Fruit fly (Drosophila melanogaster) whole organism, embryonic: ENCODE results near the gene TotB.

Experiments
- Atf-2 ChIP-seq: fragments of 200-800 bp; sonication (Bioruptor generic); optimal IDR thresholded peaks from 2 replicates; lab custom pipeline; 2016; ENCODE audit warnings: missing biosample characterization, missing genetic modification characterization
- CG10267 ChIP-seq: fragments of 200-800 bp; sonication (Bioruptor generic); optimal IDR thresholded peaks from 2 replicates; lab custom pipeline; 2018; ENCODE audit warnings: missing biosample characterization, mild to moderate bottlenecking, missing genetic modification characterization, moderate library complexity
- CG11504 ChIP-seq: fragments of 200-800 bp; sonication (Bioruptor generic); optimal IDR thresholded peaks from 3 replicates; lab custom pipeline; 2019; ENCODE audit warnings: missing biosample characterization, mild to moderate bottlenecking, missing genetic modification characterization, moderate library complexity
- CG11560 ChIP-seq: fragments of 200-800 bp; sonication (Bioruptor generic); IDR thresholded peaks from 3 replicates; pipeline ENCODE4 v1.3.6; 2022; ENCODE audit warnings: missing biosample characterization, missing genetic modification characterization
- CG12942 ChIP-seq: fragments of 200-800 bp; sonication (Bioruptor generic); optimal IDR thresholded peaks from 3 replicates; lab custom pipeline; 2016; ENCODE audit warnings: missing biosample characterization, missing genetic modification characterization
- CG14050 ChIP-seq: fragments of 200-800 bp; sonication (Bioruptor generic); IDR thresholded peaks from 3 replicates; pipeline ENCODE4 v1.3.6; 2022; ENCODE audit warnings: missing biosample characterization, missing genetic modification characterization
- CG14860 ChIP-seq: fragments of 200-800 bp; sonication (Bioruptor generic); IDR thresholded peaks from 3 replicates; pipeline ENCODE4 v1.3.6; 2022; ENCODE audit warnings: missing biosample characterization, missing genetic modification characterization; ENCODE audit not compliant: partially characterized antibody
- CG15601 ChIP-seq: fragments of 200-800 bp; sonication (Bioruptor generic); optimal IDR thresholded peaks from 3 replicates; lab custom pipeline; 2019; ENCODE audit warnings: missing biosample characterization, mild to moderate bottlenecking, missing genetic modification characterization, moderate library complexity
- CG16779 ChIP-seq: fragments of 200-800 bp; sonication (Bioruptor generic); IDR thresholded peaks from 2 replicates; pipeline ENCODE4 v1.3.6; 2022; ENCODE audit warnings: missing biosample characterization, missing genetic modification characterization
- CG17912 ChIP-seq: fragments of 200-800 bp; sonication (Bioruptor generic); optimal IDR thresholded peaks from 2 replicates; lab custom pipeline; 2018; ENCODE audit warnings: missing biosample characterization, mild to moderate bottlenecking, missing genetic modification characterization
- CG18764 ChIP-seq: fragments of 200-800 bp; sonication (Bioruptor generic); optimal IDR thresholded peaks from 3 replicates; lab custom pipeline; 2016; ENCODE audit warnings: missing biosample characterization, missing genetic modification characterization
- CG31441 ChIP-seq: fragments of 200-800 bp; sonication (Bioruptor generic); IDR thresholded peaks from 2 replicates; pipeline ENCODE4 v1.3.6; 2022; ENCODE audit warnings: missing biosample characterization, missing genetic modification characterization
- CG32767 ChIP-seq: fragments of 200-800 bp; sonication (Bioruptor generic); IDR thresholded peaks from 2 replicates; pipeline ENCODE4 v1.3.6; 2022; ENCODE audit warnings: missing biosample characterization, missing genetic modification characterization
- CG4404 ChIP-seq: fragments of 200-800 bp; sonication (Bioruptor generic); IDR thresholded peaks from 2 replicates; pipeline ENCODE4 v1.3.6; 2022; ENCODE audit warnings: missing biosample characterization, missing genetic modification characterization
- CG7271 ChIP-seq: fragments of 200-800 bp; sonication (Bioruptor generic); optimal IDR thresholded peaks from 2 replicates; lab custom pipeline; 2018; ENCODE audit warnings: missing biosample characterization, mild to moderate bottlenecking, missing genetic modification characterization, moderate library complexity
- CG7786 ChIP-seq: fragments of 200-800 bp; sonication (Bioruptor generic); optimal IDR thresholded peaks from 2 replicates; lab custom pipeline; 2016; ENCODE audit warnings: missing biosample characterization, missing genetic modification characterization
- CG7928 ChIP-seq: fragments of 200-800 bp; sonication (Bioruptor generic); optimal IDR thresholded peaks from 2 replicates; lab custom pipeline; 2017; ENCODE audit warnings: missing biosample characterization, mild to moderate bottlenecking, missing genetic modification characterization
- CG8281 ChIP-seq: fragments of 200-800 bp; sonication (Bioruptor generic); optimal IDR thresholded peaks from 2 replicates; lab custom pipeline; 2018; ENCODE audit warnings: missing biosample characterization, mild to moderate bottlenecking, missing genetic modification characterization, moderate library complexity
- CG8388 ChIP-seq: fragments of 200-800 bp; sonication (Bioruptor generic); optimal IDR thresholded peaks from 2 replicates; lab custom pipeline; 2019; ENCODE audit warnings: missing biosample characterization, mild to moderate bottlenecking, missing genetic modification characterization, moderate library complexity
- CG8924 ChIP-seq: fragments of 200-800 bp; optimal IDR thresholded peaks from 3 replicates; lab custom pipeline; 2019; ENCODE audit warnings: missing biosample characterization, mild to moderate bottlenecking, missing genetic modification characterization, moderate library complexity
- CG9727 ChIP-seq: fragments of 200-800 bp; sonication (Bioruptor generic); optimal IDR thresholded peaks from 3 replicates; lab custom pipeline; 2017; ENCODE audit warnings: missing biosample characterization, mild to moderate bottlenecking, missing genetic modification characterization
- CG9932 ChIP-seq: fragments of 200-800 bp; sonication (Bioruptor generic); IDR thresholded peaks from 2 replicates; pipeline ENCODE4 v1.3.6; 2022; ENCODE audit warnings: missing biosample characterization, missing genetic modification characterization
- CTCF ChIP-seq: fragments of 200-800 bp; sonication (Bioruptor generic); optimal IDR thresholded peaks from 2 replicates; lab custom pipeline; 2017; ENCODE audit warnings: missing biosample characterization, mild to moderate bottlenecking, missing genetic modification characterization, moderate library complexity
- Dip2 ChIP-seq: fragments of 200-800 bp; sonication (Bioruptor generic); IDR thresholded peaks from 2 replicates; pipeline ENCODE4 v1.3.6; 2022; ENCODE audit warnings: missing biosample characterization, missing genetic modification characterization
- Hey ChIP-seq: fragments of 200-800 bp; sonication (Bioruptor generic); optimal IDR thresholded peaks from 3 replicates; lab custom pipeline; 2018; ENCODE audit warnings: missing biosample characterization, mild to moderate bottlenecking, missing genetic modification characterization
- Lim3 ChIP-seq: fragments of 200-800 bp; sonication (Bioruptor generic); IDR thresholded peaks from 2 replicates; pipeline ENCODE4 v1.3.6; 2022; ENCODE audit warnings: missing biosample characterization, missing genetic modification characterization
- Max ChIP-seq: fragments of 200-800 bp; sonication (Bioruptor generic); optimal IDR thresholded peaks from 2 replicates; lab custom pipeline; 2016; ENCODE audit warnings: missing biosample characterization, mild to moderate bottlenecking, missing genetic modification characterization
- Scr ChIP-seq: fragments of 200-800 bp; sonication (Bioruptor generic); IDR thresholded peaks from 2 replicates; pipeline ENCODE4 v1.3.6; 2022; ENCODE audit warnings: missing biosample characterization, missing genetic modification characterization; ENCODE audit not compliant: partially characterized antibody
- Xrp1 ChIP-seq: fragments of 200-800 bp; sonication (Bioruptor generic); IDR thresholded peaks from 2 replicates; pipeline ENCODE4 v1.3.6; 2022; ENCODE audit warnings: missing biosample characterization, missing genetic modification characterization
- ac ChIP-seq: fragments of 200-800 bp; sonication (Bioruptor generic); optimal IDR thresholded peaks from 3 replicates; lab custom pipeline; 2017; ENCODE audit warnings: missing biosample characterization, mild to moderate bottlenecking, missing genetic modification characterization
- bcd ChIP-seq: fragments of 200-800 bp; sonication (Bioruptor generic); optimal IDR thresholded peaks from 2 replicates; lab custom pipeline; 2017; ENCODE audit warnings: missing biosample characterization, mild to moderate bottlenecking, missing genetic modification characterization
- corto ChIP-seq: fragments of 200-800 bp; sonication (Bioruptor generic); optimal IDR thresholded peaks from 2 replicates; lab custom pipeline; 2016; ENCODE audit warnings: missing biosample characterization, mild to moderate bottlenecking, missing genetic modification characterization, moderate library complexity
- crol ChIP-seq: fragments of 200-800 bp; sonication (Bioruptor generic); IDR thresholded peaks from 2 replicates; pipeline ENCODE4 v1.3.6; 2022; ENCODE audit warnings: missing biosample characterization, missing genetic modification characterization
- cwo ChIP-seq: fragments of 200-800 bp; sonication (Bioruptor generic); optimal IDR thresholded peaks from 3 replicates; lab custom pipeline; 2017; ENCODE audit warnings: missing biosample characterization, missing genetic modification characterization, mild to moderate bottlenecking, moderate library complexity, missing genetic modification reagents
- dati ChIP-seq: fragments of 200-800 bp; sonication (Bioruptor generic); IDR thresholded peaks from 2 replicates; pipeline ENCODE4 v1.3.6; 2022; ENCODE audit warnings: missing biosample characterization, missing genetic modification characterization
- dmrt11E ChIP-seq: fragments of 200-800 bp; sonication (Bioruptor generic); optimal IDR thresholded peaks from 3 replicates; lab custom pipeline; 2018; ENCODE audit warnings: missing biosample characterization, mild to moderate bottlenecking, missing genetic modification characterization, moderate library complexity
- dpn ChIP-seq, 2 experiments: fragments of 200-800 bp; sonication (Bioruptor generic); optimal IDR thresholded peaks; 3 replicates each; lab custom pipeline; 2016; ENCODE audit warnings: missing biosample characterization in 2 of 2, missing genetic modification characterization in 2 of 2
- exex ChIP-seq: fragments of 200-800 bp; sonication (Bioruptor generic); optimal IDR thresholded peaks from 4 replicates; lab custom pipeline; 2018; ENCODE audit warnings: missing biosample characterization, mild to moderate bottlenecking, missing genetic modification characterization, moderate library complexity
- fd3F ChIP-seq: fragments of 200-800 bp; sonication (Bioruptor generic); optimal IDR thresholded peaks from 2 replicates; lab custom pipeline; 2018; ENCODE audit warnings: missing biosample characterization, mild to moderate bottlenecking, missing genetic modification characterization, moderate library complexity
- gsb-n ChIP-seq: fragments of 200-800 bp; sonication (Bioruptor generic); optimal IDR thresholded peaks from 3 replicates; lab custom pipeline; 2018; ENCODE audit warnings: missing biosample characterization, mild to moderate bottlenecking, missing genetic modification characterization
- kni ChIP-seq: fragments of 200-800 bp; sonication (Bioruptor generic); optimal IDR thresholded peaks from 3 replicates; lab custom pipeline; 2017; ENCODE audit warnings: mild to moderate bottlenecking, missing biosample characterization, missing genetic modification reagents, missing genetic modification characterization
- luna ChIP-seq: fragments of 200-800 bp; sonication (Bioruptor generic); optimal IDR thresholded peaks from 2 replicates; lab custom pipeline; 2016; ENCODE audit warnings: missing biosample characterization, missing genetic modification characterization
- maf-S ChIP-seq: fragments of 200-800 bp; sonication (Bioruptor generic); optimal IDR thresholded peaks from 2 replicates; lab custom pipeline; 2016; ENCODE audit warnings: missing biosample characterization, missing genetic modification characterization
- scrt ChIP-seq: fragments of 200-800 bp; sonication (Bioruptor generic); optimal IDR thresholded peaks from 2 replicates; lab custom pipeline; 2018; ENCODE audit warnings: missing biosample characterization, mild to moderate bottlenecking, missing genetic modification characterization, moderate library complexity
- slp2 ChIP-seq: fragments of 200-800 bp; sonication (Bioruptor generic); optimal IDR thresholded peaks from 2 replicates; lab custom pipeline; 2016; ENCODE audit warnings: missing biosample characterization, missing genetic modification characterization
- sna ChIP-seq: fragments of 200-800 bp; sonication (Bioruptor generic); IDR thresholded peaks from 2 replicates; pipeline ENCODE4 v1.3.6; 2022; ENCODE audit warnings: missing biosample characterization, missing genetic modification characterization; ENCODE audit not compliant: partially characterized antibody
- sqz ChIP-seq: fragments of 200-800 bp; sonication (Bioruptor generic); optimal IDR thresholded peaks from 3 replicates; lab custom pipeline; 2018; ENCODE audit warnings: missing biosample characterization, mild to moderate bottlenecking, missing genetic modification characterization
- tio ChIP-seq: fragments of 200-800 bp; sonication (Bioruptor generic); optimal IDR thresholded peaks from 2 replicates; lab custom pipeline; 2017; ENCODE audit warnings: missing biosample characterization, missing genetic modification characterization, inconsistent platforms
- trh ChIP-seq: fragments of 200-800 bp; sonication (Bioruptor generic); optimal IDR thresholded peaks from 2 replicates; lab custom pipeline; 2016; ENCODE audit warnings: missing biosample characterization, missing genetic modification characterization
- unpg ChIP-seq: fragments of 200-800 bp; sonication (Bioruptor generic); optimal IDR thresholded peaks from 3 replicates; lab custom pipeline; 2018; ENCODE audit warnings: missing biosample characterization, mild to moderate bottlenecking, missing genetic modification characterization, moderate library complexity
- wek ChIP-seq: fragments of 200-800 bp; sonication (Bioruptor generic); optimal IDR thresholded peaks from 3 replicates; lab custom pipeline; 2018; ENCODE audit warnings: missing biosample characterization, mild to moderate bottlenecking, missing genetic modification characterization, moderate library complexity

Gene TotB

dm6 chr3R:20836257-20836856 is 37.4 kb upstream of the TotB start (continued):
- TF ChIP-seq CG16779 (no peak), CG4404 (GFP tag; lab: Robert Waterston, UW) (no peak), CG15601 (tag; lab: Kevin White, UChicago) (no peak), Atf-2 (no peak), luna (no peak), unpg (GFP tag; lab: Kevin White, UChicago) (no peak), CG7271 (tag; lab: Kevin White, UChicago) (no peak), CG18764 (GFP tag; lab: Kevin White, UChicago) (no peak), CG10267 (no peak), exex (tag; lab: Kevin White, UChicago) (no peak), CG11560 (no peak), CG31441 (GFP tag; lab: Robert Waterston, UW) (0 out of 2 replicates have a peak, but pooled peaks have one; percentile 24), corto (GFP tag; lab: Kevin White, UChicago) (no peak), maf-S (GFP tag; lab: Kevin White, UChicago) (no peak), kni (GFP tag; lab: Kevin White, UChicago) (no peak), dati (GFP tag; lab: Robert Waterston, UW) (no peak), wek (no peak), gsb-n (no peak), CG8281 (tag; lab: Kevin White, UChicago) (no peak), CG8388 (no peak), dpn (GFP tag; optimal IDR thresholded peaks at IDR 0.05; lab: Kevin White, UChicago) (no peak), Hey (tag; lab: Kevin White, UChicago) (no peak), sna (GFP tag; lab: Robert Waterston, UW) (no peak), Dip2 (GFP tag; lab: Robert Waterston, UW) (no peak), CG9727 (GFP tag; lab: Kevin White, UChicago) (no peak), CG8924 (tag; lab: Kevin White, UChicago) (no peak), CG7786 (GFP tag; lab: Kevin White, UChicago) (no peak), cwo (GFP tag; lab: Kevin White, UChicago) (peak; percentile 7), crol (no peak), scrt (GFP tag; lab: Kevin White, UChicago) (no peak), CG7928 (no peak), trh (no peak), CG32767 (GFP tag; lab: Robert Waterston, UW) (no peak), Scr (GFP tag; lab: Robert Waterston, UW) (no peak), tio (GFP tag; lab: Kevin White, UChicago) (peak; percentile 9), ac (GFP tag; lab: Kevin White, UChicago) (no peak), CG11504 (tag; lab: Kevin White, UChicago) (peak; percentile 38), Xrp1 (GFP tag; lab: Robert Waterston, UW) (no peak), bcd (peak; percentile 5), Max (GFP tag; lab: Kevin White, UChicago) (no peak), dmrt11E (no peak), slp2 (GFP tag; lab: Kevin White, UChicago) (no peak), CG9932 (GFP tag; lab: Robert Waterston, UW) (no peak), CG12942 (GFP tag; lab: Kevin White, UChicago) (no peak), sqz (GFP tag; lab: Kevin White, UChicago) (no peak), CG14860 (no peak), CG14050 (no peak), CG17912 (GFP tag; lab: Kevin White, UChicago) (no peak), Lim3 (GFP tag; lab: Robert Waterston, UW) (no peak), fd3F (no peak), CTCF (GFP tag; lab: Kevin White, UChicago) (no peak)
